Fruit fly (Drosophila melanogaster): ENCODE data around the gene CCT4.
A peak's percentile ranks its signal among the peaks of the same experiment; 100 is the strongest.

CCT4 gene

dm6 chr2L:12641534-12641933 lies 51.2 kb downstream of the CCT4 start:
- peak; percentile 10 for TF ChIP-seq stwl (tag; optimal IDR thresholded peaks at IDR 0.05)
- TF ChIP-seq CG4328 (GFP tag; optimal IDR thresholded peaks at IDR 0.05) = peak; percentile 8
- TF ChIP-seq sd (tag; optimal IDR thresholded peaks at IDR 0.05) = peak; percentile 29
- peak; percentile 9 for TF ChIP-seq CG2202 (tag; optimal IDR thresholded peaks at IDR 0.05)
- peak; percentile 12 for TF ChIP-seq kni (GFP tag; optimal IDR thresholded peaks at IDR 0.05)
- no peak for TF ChIP-seq mam (GFP tag; optimal IDR thresholded peaks at IDR 0.05)
- peak; percentile 86 for TF ChIP-seq exex (tag; optimal IDR thresholded peaks at IDR 0.05)
- TF ChIP-seq tin (GFP tag; optimal IDR thresholded peaks at IDR 0.05) = no peak
- no peak for TF ChIP-seq Hsf (GFP tag; optimal IDR thresholded peaks at IDR 0.05)
- peak; percentile 33 for TF ChIP-seq CG3407 (GFP tag; optimal IDR thresholded peaks at IDR 0.05)
- peak; percentile 65 for TF ChIP-seq CG7745 (tag; optimal IDR thresholded peaks at IDR 0.05)
- TF ChIP-seq sens (GFP tag) = peak; percentile 67
- TF ChIP-seq Xrp1 (GFP tag; IDR thresholded peaks at IDR 0.05) = 0 out of 2 replicates have a peak, but pooled peaks have one; percentile 33
- TF ChIP-seq zf30C (GFP tag; optimal IDR thresholded peaks at IDR 0.05) = no peak
- peak; percentile 56 for TF ChIP-seq CG4360 (GFP tag; IDR thresholded peaks at IDR 0.05)
- 0 out of 2 replicates have a peak, but pooled peaks have one; percentile 8 for TF ChIP-seq crol (GFP tag; IDR thresholded peaks at IDR 0.05)
- TF ChIP-seq mirr (GFP tag; optimal IDR thresholded peaks at IDR 0.05) = peak; percentile 79
- no peak for TF ChIP-seq dmrt99B (tag; optimal IDR thresholded peaks at IDR 0.05)
- TF ChIP-seq yki (optimal IDR thresholded peaks at IDR 0.05) = no peak
- TF ChIP-seq CG6272 (GFP tag; IDR thresholded peaks at IDR 0.05) = no peak
- TF ChIP-seq CG9727 (GFP tag; optimal IDR thresholded peaks at IDR 0.05) = peak; percentile 50
- TF ChIP-seq ac (GFP tag; optimal IDR thresholded peaks at IDR 0.05) = peak; percentile 58
- no peak for TF ChIP-seq Deaf1 (tag; optimal IDR thresholded peaks at IDR 0.05)
- TF ChIP-seq HmgD (GFP tag; optimal IDR thresholded peaks at IDR 0.05) = no peak
- TF ChIP-seq fd102C (GFP tag; optimal IDR thresholded peaks at IDR 0.05) = peak; percentile 4
- peak; percentile 23 for TF ChIP-seq CG14710 (tag; optimal IDR thresholded peaks at IDR 0.05)
- TF ChIP-seq Hr51 (GFP tag; optimal IDR thresholded peaks at IDR 0.05) = no peak
- peak; percentile 52 for TF ChIP-seq lab (GFP tag; optimal IDR thresholded peaks at IDR 0.05)
- peak; percentile 36 for TF ChIP-seq grn (GFP tag; optimal IDR thresholded peaks at IDR 0.05)
- no peak for TF ChIP-seq CG8924 (tag; optimal IDR thresholded peaks at IDR 0.05)
- peak; percentile 11 for TF ChIP-seq gem (tag; optimal IDR thresholded peaks at IDR 0.05)
- no peak for TF ChIP-seq Fer2 (tag; optimal IDR thresholded peaks at IDR 0.05)
- peak; percentile 43 for TF ChIP-seq Vsx1 (GFP tag; optimal IDR thresholded peaks at IDR 0.05)
- TF ChIP-seq CG3065 (GFP tag; optimal IDR thresholded peaks at IDR 0.05) = no peak
- no peak for TF ChIP-seq pnt (GFP tag; optimal IDR thresholded peaks at IDR 0.05)
- peak in 1 of 3 experiments; percentile 21 for TF ChIP-seq lola (GFP tag; optimal IDR thresholded peaks at IDR 0.05)
- TF ChIP-seq CG10959 (GFP tag; IDR thresholded peaks at IDR 0.05) = 0 out of 2 replicates have a peak, but pooled peaks have one; percentile 4
- TF ChIP-seq CG33557 (GFP tag; optimal IDR thresholded peaks at IDR 0.05) = peak; percentile 65
- TF ChIP-seq ATbp (GFP tag; optimal IDR thresholded peaks at IDR 0.05) = peak; percentile 8
- TF ChIP-seq corto (GFP tag; optimal IDR thresholded peaks at IDR 0.05) = no peak
- peak; percentile 15 for TF ChIP-seq CG18262 (tag; optimal IDR thresholded peaks at IDR 0.05)
- peak; percentile 47 for TF ChIP-seq dmrt11E (tag; optimal IDR thresholded peaks at IDR 0.05)
- peak; percentile 79 for TF ChIP-seq CG15696 (tag; optimal IDR thresholded peaks at IDR 0.05)
- TF ChIP-seq CG12769 (tag; optimal IDR thresholded peaks at IDR 0.05) = peak; percentile 8
- peak; percentile 21 for TF ChIP-seq CG17568 (GFP tag; optimal IDR thresholded peaks at IDR 0.05)

Data from whole organism, embryonic.